Fruit fly (Drosophila melanogaster): ENCODE results near the gene CG1662.

Gene CG1662

DNA sequence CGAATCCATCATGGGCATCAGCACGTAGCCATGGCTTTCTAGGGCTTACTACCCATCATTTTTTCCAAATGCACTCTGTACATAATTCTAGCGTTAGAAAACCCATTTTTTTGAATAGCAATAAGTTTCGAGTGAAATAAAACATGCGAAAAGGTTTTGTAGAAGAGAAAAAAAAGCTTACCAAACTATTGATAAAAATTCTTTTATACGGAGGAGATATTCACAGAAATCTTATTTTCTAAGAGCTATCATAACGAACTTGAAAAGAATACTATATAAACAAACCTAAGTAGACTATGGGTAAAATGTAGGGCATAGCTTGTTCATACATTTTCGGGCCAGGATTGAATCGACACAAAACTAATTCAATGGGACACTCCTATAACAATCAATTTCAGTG is 17.1 kb upstream of the CG1662 start, which contains the start of gene CG1640 (continued):
- TF ChIP-seq disco-r (GFP tag; optimal IDR thresholded peaks at IDR 0.05): no peak
- no peak for TF ChIP-seq Rx (GFP tag; IDR thresholded peaks at IDR 0.05)

DNA sequence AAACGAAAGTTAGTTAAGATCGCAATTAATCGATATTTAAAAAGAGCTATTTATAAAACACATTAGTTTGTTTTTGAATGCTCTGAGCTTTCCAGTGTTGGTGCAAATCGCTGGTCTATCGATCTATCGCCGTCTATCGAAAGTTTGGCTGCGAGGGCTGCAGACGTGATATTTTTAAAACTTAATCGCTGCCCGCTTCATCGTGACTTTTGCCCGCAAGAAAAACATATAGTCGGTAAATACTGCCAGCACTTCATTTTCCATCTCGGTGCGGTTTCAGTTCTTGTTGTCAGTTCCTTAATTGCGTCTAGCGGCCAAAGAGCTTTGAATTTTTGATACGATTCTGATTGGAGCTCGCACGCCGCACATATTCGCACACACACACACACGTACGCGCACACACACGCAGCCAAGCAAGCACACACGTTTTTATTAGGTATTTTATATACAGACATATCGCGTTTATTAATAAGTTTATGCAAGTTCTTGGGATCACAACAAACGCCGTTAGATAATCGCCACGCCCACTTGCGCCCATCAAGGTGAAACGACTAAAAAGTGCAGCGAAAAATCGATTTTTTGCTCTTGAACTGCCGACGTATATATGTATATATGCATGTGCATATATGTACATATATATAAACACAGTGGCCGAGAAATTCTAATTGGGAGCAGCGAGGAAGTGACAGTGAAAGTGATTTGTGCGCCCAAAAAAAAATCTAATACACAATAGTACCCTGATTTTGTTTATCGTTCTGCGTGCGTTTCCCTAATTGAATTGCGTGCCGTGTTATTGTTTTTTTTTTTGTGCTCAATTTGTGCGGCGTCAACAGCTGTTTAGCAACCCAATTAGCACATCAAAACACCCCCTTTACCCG is 16.3 kb upstream of the CG1662 start:
- peak; percentile 3 for TF ChIP-seq CG12769 (tag; optimal IDR thresholded peaks at IDR 0.05)
- peak; percentile 53 for TF ChIP-seq Myb (GFP tag; optimal IDR thresholded peaks at IDR 0.05)
- TF ChIP-seq CG12236 (GFP tag; optimal IDR thresholded peaks at IDR 0.05): no peak
- peak; percentile 75 for TF ChIP-seq HLH4C (GFP tag; IDR thresholded peaks at IDR 0.05; ENCODE audit: partially characterized antibody)
- TF ChIP-seq CTCF (GFP tag; optimal IDR thresholded peaks at IDR 0.05): peak; percentile 30
- TF ChIP-seq chinmo (GFP tag; IDR thresholded peaks at IDR 0.05; ENCODE audit: partially characterized antibody): 0 out of 4 replicates have a peak, but pooled peaks have one; percentile 50
- TF ChIP-seq CG14860 (GFP tag; IDR thresholded peaks at IDR 0.05; ENCODE audit: partially characterized antibody): peak; percentile 55
- peak; percentile 81 for TF ChIP-seq onecut (GFP tag; IDR thresholded peaks at IDR 0.05)
- no peak for TF ChIP-seq CG9727 (GFP tag; optimal IDR thresholded peaks at IDR 0.05)
- TF ChIP-seq mam (GFP tag; optimal IDR thresholded peaks at IDR 0.05): peak; percentile 28
- TF ChIP-seq CG2120 (GFP tag; optimal IDR thresholded peaks at IDR 0.05): peak; percentile 58
- peak; percentile 73 for TF ChIP-seq sna (GFP tag; IDR thresholded peaks at IDR 0.05; ENCODE audit: partially characterized antibody)
- TF ChIP-seq Antp (GFP tag; optimal IDR thresholded peaks at IDR 0.05): peak; percentile 8
- TF ChIP-seq bbx (GFP tag; IDR thresholded peaks at IDR 0.05; ENCODE audit: partially characterized antibody): peak; percentile 43; the same call in 1 of the 2 replicates
- no peak for TF ChIP-seq CG8290 (GFP tag; optimal IDR thresholded peaks at IDR 0.05)
- peak in 1 of 2 experiments; percentile 50 for TF ChIP-seq CG8290 (tag; optimal IDR thresholded peaks at IDR 0.05)
- TF ChIP-seq maf-S (GFP tag; optimal IDR thresholded peaks at IDR 0.05): no peak
- TF ChIP-seq org-1 (GFP tag; optimal IDR thresholded peaks at IDR 0.05): no peak
- 0 out of 2 replicates have a peak, but pooled peaks have one; percentile 38 for TF ChIP-seq hbn (GFP tag; IDR thresholded peaks at IDR 0.05; ENCODE audit: partially characterized antibody)
- peak; percentile 36 for TF ChIP-seq CG9609 (GFP tag; optimal IDR thresholded peaks at IDR 0.05)
- peak; percentile 18 for TF ChIP-seq Side (GFP tag; optimal IDR thresholded peaks at IDR 0.05)
- TF ChIP-seq Dp (GFP tag; optimal IDR thresholded peaks at IDR 0.05): peak; percentile 80
- peak in 1 of 2 experiments; percentile 61 for TF ChIP-seq insv (GFP tag; optimal IDR thresholded peaks at IDR 0.05)
- peak; percentile 19; the same call in 1 of the 2 replicates for TF ChIP-seq Adf1 (GFP tag; IDR thresholded peaks at IDR 0.05)
- TF ChIP-seq CG10431 (GFP tag; optimal IDR thresholded peaks at IDR 0.05): no peak
- TF ChIP-seq CG16813 (GFP tag; IDR thresholded peaks at IDR 0.05; ENCODE audit: partially characterized antibody): peak; percentile 53
- TF ChIP-seq tin (GFP tag; optimal IDR thresholded peaks at IDR 0.05): peak; percentile 18
- TF ChIP-seq amos (GFP tag; IDR thresholded peaks at IDR 0.05; ENCODE audit: partially characterized antibody): peak; percentile 66; the same call in 1 of the 2 replicates
- TF ChIP-seq CG7928 (GFP tag; optimal IDR thresholded peaks at IDR 0.05): peak; percentile 93
- peak; percentile 19 for TF ChIP-seq lab (GFP tag; optimal IDR thresholded peaks at IDR 0.05)
- TF ChIP-seq cato (GFP tag; optimal IDR thresholded peaks at IDR 0.05; ENCODE audit: borderline replicate concordance): no peak
- TF ChIP-seq CG31224 (GFP tag; IDR thresholded peaks at IDR 0.05): no peak
- peak; percentile 59 for TF ChIP-seq HmgZ (tag; optimal IDR thresholded peaks at IDR 0.05)
- TF ChIP-seq ci (GFP tag; IDR thresholded peaks at IDR 0.05): peak; percentile 21; the same call in 1 of the 3 replicates
- TF ChIP-seq CG34422 (GFP tag; IDR thresholded peaks at IDR 0.05): 0 out of 3 replicates have a peak, but pooled peaks have one; percentile 21
- no peak for TF ChIP-seq CG11696 (GFP tag; IDR thresholded peaks at IDR 0.05)
- no peak for TF ChIP-seq Max (GFP tag; optimal IDR thresholded peaks at IDR 0.05)
- no peak for TF ChIP-seq CG12299 (tag; optimal IDR thresholded peaks at IDR 0.05)
- no peak for TF ChIP-seq CG11695 (GFP tag; IDR thresholded peaks at IDR 0.05)
- peak; percentile 90 for TF ChIP-seq Med (GFP tag)
- no peak for TF ChIP-seq tup (GFP tag; optimal IDR thresholded peaks at IDR 0.05)
- TF ChIP-seq cg (GFP tag; optimal IDR thresholded peaks at IDR 0.05): peak; percentile 80
- peak; percentile 37; the same call in 1 of the 2 replicates for TF ChIP-seq slbo (GFP tag; IDR thresholded peaks at IDR 0.05)
- no peak for TF ChIP-seq cwo (GFP tag; optimal IDR thresholded peaks at IDR 0.05)
- TF ChIP-seq cad (GFP tag; optimal IDR thresholded peaks at IDR 0.05): no peak

All from whole organism, embryonic.